Fruit fly (Drosophila melanogaster): ENCODE measurements around the gene CG10616.

The CG10616 gene

dm6 chr3L:12456916-12457662 lies 14.4 kb upstream of the CG10616 start (continued):
- TF ChIP-seq Lpt (GFP tag; optimal IDR thresholded peaks at IDR 0.05) (peak; percentile 55), CG11762 (GFP tag; optimal IDR thresholded peaks at IDR 0.05; ENCODE audit: insufficient read depth) (peak; percentile 52), Eip93F (GFP tag; optimal IDR thresholded peaks at IDR 0.05) (no peak), CG6163 (GFP tag; IDR thresholded peaks at IDR 0.05) (no peak), Ets21C (GFP tag; optimal IDR thresholded peaks at IDR 0.05) (peak; percentile 18), Eip78C (GFP tag) (peak; percentile 91), CG8632 (GFP tag; optimal IDR thresholded peaks at IDR 0.05) (peak; percentile 50), eg (GFP tag; IDR thresholded peaks at IDR 0.05) (no peak), dac (GFP tag; optimal IDR thresholded peaks at IDR 0.05) (no peak), Ets96B (tag; optimal IDR thresholded peaks at IDR 0.05) (peak; percentile 62), lz (GFP tag; optimal IDR thresholded peaks at IDR 0.05) (peak; percentile 40), CG1621 (tag; optimal IDR thresholded peaks at IDR 0.05) (no peak), CG10669 (GFP tag; optimal IDR thresholded peaks at IDR 0.05) (peak; percentile 68), Eip75B (GFP tag; optimal IDR thresholded peaks at IDR 0.05) (peak; percentile 48), CG15336 (GFP tag; IDR thresholded peaks at IDR 0.05) (peak; percentile 40; the same call in 1 of the 2 replicates)

- TF ChIP-seq achi (GFP tag; optimal IDR thresholded peaks at IDR 0.05) (no peak), esn (GFP tag; optimal IDR thresholded peaks at IDR 0.05) (no peak), Sox15 (GFP tag; optimal IDR thresholded peaks at IDR 0.05) (no peak), Eip93F (GFP tag; optimal IDR thresholded peaks at IDR 0.05) (no peak), Sox102F (GFP tag; optimal IDR thresholded peaks at IDR 0.05) (no peak), Eip78C (GFP tag) (no peak), pdm3 (GFP tag; optimal IDR thresholded peaks at IDR 0.05) (no peak), CG8319 (GFP tag; optimal IDR thresholded peaks at IDR 0.05) (no peak)
Observed at dm6 chr3L:12461953-12462352, 9.6 kb upstream of the CG10616 start.

DNA sequence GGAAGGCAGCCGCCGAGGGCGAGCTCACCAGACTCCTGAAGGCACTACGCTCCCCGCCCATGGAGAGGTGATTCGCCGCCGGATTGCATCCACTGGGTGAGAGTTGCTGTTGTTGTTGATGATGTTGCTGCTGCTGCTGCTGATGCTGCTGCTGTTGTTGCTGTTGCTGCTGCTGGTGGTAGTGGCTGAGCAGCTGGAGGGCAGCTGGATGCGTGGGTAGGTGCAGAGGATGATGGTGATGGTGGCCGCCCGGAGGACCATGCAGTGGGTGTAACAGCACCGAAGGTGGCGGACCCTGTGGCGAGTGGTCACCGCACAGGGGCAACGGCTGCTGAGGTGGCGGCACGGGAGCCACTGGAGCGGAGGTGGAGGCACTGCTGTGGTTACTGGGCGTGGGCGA lies 7.9 kb upstream of the CG10616 start:
- no peak for TF ChIP-seq CG8319 (GFP tag; optimal IDR thresholded peaks at IDR 0.05)
- no peak for TF ChIP-seq achi (GFP tag; optimal IDR thresholded peaks at IDR 0.05)

- TF ChIP-seq cyc (GFP tag; optimal IDR thresholded peaks at IDR 0.05): peak; percentile 47
- TF ChIP-seq CG6808 (GFP tag; optimal IDR thresholded peaks at IDR 0.05): no peak
- no peak for TF ChIP-seq Ets21C (GFP tag; optimal IDR thresholded peaks at IDR 0.05)
- no peak for TF ChIP-seq acj6 (GFP tag; optimal IDR thresholded peaks at IDR 0.05)
- no peak for TF ChIP-seq CG10631 (GFP tag; optimal IDR thresholded peaks at IDR 0.05)
- no peak for TF ChIP-seq ss (GFP tag; optimal IDR thresholded peaks at IDR 0.05)
- no peak for TF ChIP-seq fd85E (GFP tag; optimal IDR thresholded peaks at IDR 0.05)
- no peak for TF ChIP-seq CG6854 (GFP tag; optimal IDR thresholded peaks at IDR 0.05)
- peak; percentile 64 for TF ChIP-seq Eip78C (GFP tag)
- no peak for TF ChIP-seq Sox14 (GFP tag; optimal IDR thresholded peaks at IDR 0.05)
- no peak for TF ChIP-seq CG6792 (GFP tag; optimal IDR thresholded peaks at IDR 0.05)
- TF ChIP-seq CG8119 (GFP tag; IDR thresholded peaks at IDR 0.05): no peak
- TF ChIP-seq Sox15 (GFP tag; optimal IDR thresholded peaks at IDR 0.05): no peak
- TF ChIP-seq Smox (GFP tag; optimal IDR thresholded peaks at IDR 0.05): no peak
- TF ChIP-seq CG7368 (GFP tag; optimal IDR thresholded peaks at IDR 0.05): no peak
- no peak for TF ChIP-seq Eip93F (GFP tag; optimal IDR thresholded peaks at IDR 0.05)
- no peak for TF ChIP-seq OdsH (GFP tag; optimal IDR thresholded peaks at IDR 0.05)
- no peak for TF ChIP-seq Met (GFP tag; optimal IDR thresholded peaks at IDR 0.05)
- peak; percentile 31 for TF ChIP-seq topi (GFP tag; optimal IDR thresholded peaks at IDR 0.05)
- TF ChIP-seq Eip75B (GFP tag; optimal IDR thresholded peaks at IDR 0.05): no peak
- no peak for TF ChIP-seq spab (GFP tag; optimal IDR thresholded peaks at IDR 0.05)
- TF ChIP-seq CG8632 (GFP tag; optimal IDR thresholded peaks at IDR 0.05): no peak
Observed at dm6 chr3L:12465229-12465628, 6.3 kb upstream of the CG10616 start.

All from whole organism, prepupa.